Worm (Caenorhabditis elegans) whole organism, L4/young adult: ENCODE results near the gene madf-9.
A peak's percentile ranks its signal among the peaks of the same experiment; 100 is the strongest.

Source experiments
- W03F9.2 ChIP-seq: fragments of 150-350 bp; optimal IDR thresholded peaks from 2 replicates; lab custom pipeline; 2014; ENCODE audit warnings: missing biosample characterization, missing genetic modification characterization
- dao-5 ChIP-seq: sonication (generic microtip); optimal IDR thresholded peaks from 2 replicates; lab custom pipeline; 2016; ENCODE audit warnings: missing genotype, missing genetic modification characterization, moderate library complexity, missing compliant biosample characterization
- him-1 ChIP-seq: sonication (generic microtip); optimal IDR thresholded peaks from 2 replicates; lab custom pipeline; 2016; ENCODE audit warnings: missing genotype, missing genetic modification reagents, missing genetic modification characterization, missing compliant biosample characterization

madf-9 gene

DNA sequence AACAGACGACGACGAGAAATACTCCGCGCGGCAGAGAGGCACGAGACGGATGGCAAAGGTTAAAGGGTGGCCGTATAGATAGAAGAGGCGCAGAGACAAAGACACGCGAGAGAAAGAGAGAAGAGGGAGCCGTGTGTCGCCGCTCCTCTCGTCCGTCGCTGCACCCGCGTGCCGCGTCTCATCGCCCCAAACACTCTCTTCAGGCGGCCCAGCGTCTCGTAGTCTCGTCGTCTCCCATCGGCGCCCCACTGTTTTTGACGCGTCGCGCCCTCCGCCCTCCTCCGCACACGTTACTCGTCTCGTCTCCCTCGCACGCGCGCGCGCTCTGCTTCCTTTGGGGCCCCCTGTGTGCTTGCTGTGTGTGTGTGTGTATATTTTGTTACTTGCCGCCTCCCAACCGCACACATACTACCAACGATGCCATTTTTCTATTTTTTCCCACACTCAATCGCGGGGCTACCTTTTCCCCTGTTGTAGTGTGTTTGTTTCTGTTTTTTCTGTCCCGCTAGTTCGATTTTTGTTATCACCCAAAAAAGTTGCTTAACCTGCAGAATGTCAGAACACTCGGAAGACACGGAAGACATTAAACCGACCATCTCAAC is at the start of gene madf-9:
Gene madf-9, plus strand, starts transcription at position 552 of the 602 bp plus-strand sequence.
- TF ChIP-seq dao-5 (tag; lab: Kevin White, UChicago) (peak; percentile 70), him-1 (tag; lab: Kevin White, UChicago) (peak; percentile 18), W03F9.2 (tag; lab: Kevin White, UChicago) (no peak)

DNA sequence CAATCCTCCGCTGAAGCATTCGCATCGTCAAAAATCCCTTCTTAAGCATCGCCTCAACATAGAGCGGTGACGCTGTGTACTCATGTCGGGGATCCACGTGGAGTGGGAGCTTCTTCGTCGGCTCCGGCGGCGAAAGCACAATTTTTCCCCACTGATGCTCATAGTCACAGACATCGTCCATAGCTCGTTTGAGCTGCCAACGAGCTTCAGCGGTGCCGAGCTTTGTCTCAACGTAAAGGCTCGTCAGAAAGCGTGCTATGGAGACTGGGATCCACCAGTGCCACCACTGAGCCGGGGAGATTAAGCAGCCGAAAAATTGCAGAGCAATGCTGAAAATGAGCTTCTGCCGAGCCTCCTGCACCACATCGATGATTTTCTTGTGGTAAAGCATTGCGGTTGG is 46.1 kb upstream of the madf-9 start:
- TF ChIP-seq W03F9.2 (tag; lab: Kevin White, UChicago) (no peak), dao-5 (tag; lab: Kevin White, UChicago) (no peak), him-1 (tag; lab: Kevin White, UChicago) (no peak)

DNA sequence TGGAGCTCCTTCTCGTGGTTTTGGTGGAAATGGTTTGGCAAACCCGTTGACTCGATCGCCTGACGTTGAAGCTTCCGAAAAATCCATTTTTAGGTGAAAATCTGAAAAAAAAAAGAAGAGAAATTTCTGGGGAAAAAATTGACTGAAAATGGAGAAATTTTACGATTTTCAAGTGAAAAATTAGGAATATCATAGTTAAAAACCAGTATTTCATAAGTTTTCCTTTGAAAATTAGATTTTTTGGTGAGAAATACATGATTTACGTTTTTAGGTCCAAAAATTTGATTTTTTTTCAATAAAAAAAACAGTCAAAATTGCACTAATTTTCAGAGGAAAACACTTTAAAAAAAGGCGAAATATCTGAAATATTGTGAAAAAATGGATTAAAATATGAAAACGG is 43.4 kb upstream of the madf-9 start, which contains the start of gene taf-2:
Gene taf-2, minus strand, starts transcription at position 101 of the 400 bp plus-strand sequence.
- no peak for TF ChIP-seq dao-5 (tag; lab: Kevin White, UChicago)
- no peak for TF ChIP-seq him-1 (tag; lab: Kevin White, UChicago)
- no peak for TF ChIP-seq W03F9.2 (tag; lab: Kevin White, UChicago)

ce11 chrIV:3597356-3597755 is 39.5 kb upstream of the madf-9 start:
- TF ChIP-seq dao-5 (tag; lab: Kevin White, UChicago) (no peak), W03F9.2 (tag; lab: Kevin White, UChicago) (no peak), him-1 (tag; lab: Kevin White, UChicago) (no peak)

DNA sequence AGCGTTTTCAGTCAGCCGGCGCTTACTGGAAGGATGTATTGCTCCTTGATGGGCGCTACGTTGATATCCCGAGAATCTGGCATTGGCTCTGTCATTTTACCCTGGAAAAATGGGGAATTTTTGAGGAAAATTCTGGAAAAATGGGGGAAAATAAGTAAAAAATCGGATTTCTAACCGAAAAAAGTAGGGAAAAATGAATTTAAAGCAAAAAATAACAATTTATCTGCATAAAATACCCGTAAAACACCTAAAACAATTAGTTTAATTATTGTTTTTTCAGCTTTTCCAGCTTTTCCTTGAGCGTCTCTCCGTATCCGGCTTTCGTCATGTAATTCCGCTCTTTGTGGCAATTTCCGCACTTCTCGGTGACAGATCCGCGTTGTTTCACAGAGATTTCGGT is 38.4 kb upstream of the madf-9 start, which contains the start of gene Y37E11B.5:
Gene Y37E11B.5, minus strand, starts transcription at position 101 of the 400 bp plus-strand sequence.
- TF ChIP-seq dao-5 (tag; lab: Kevin White, UChicago) (no peak), him-1 (tag; lab: Kevin White, UChicago) (no peak), W03F9.2 (tag; lab: Kevin White, UChicago) (no peak)

- TF ChIP-seq dao-5 (tag; lab: Kevin White, UChicago) (no peak), W03F9.2 (tag; lab: Kevin White, UChicago) (no peak), him-1 (tag; lab: Kevin White, UChicago) (no peak)
Observed at ce11 chrIV:3599126-3599525, 37.8 kb upstream of the madf-9 start, which contains the start of gene Y37E11B.6. Y37E11B.6 (minus strand) TSS chrIV:3599306.

DNA sequence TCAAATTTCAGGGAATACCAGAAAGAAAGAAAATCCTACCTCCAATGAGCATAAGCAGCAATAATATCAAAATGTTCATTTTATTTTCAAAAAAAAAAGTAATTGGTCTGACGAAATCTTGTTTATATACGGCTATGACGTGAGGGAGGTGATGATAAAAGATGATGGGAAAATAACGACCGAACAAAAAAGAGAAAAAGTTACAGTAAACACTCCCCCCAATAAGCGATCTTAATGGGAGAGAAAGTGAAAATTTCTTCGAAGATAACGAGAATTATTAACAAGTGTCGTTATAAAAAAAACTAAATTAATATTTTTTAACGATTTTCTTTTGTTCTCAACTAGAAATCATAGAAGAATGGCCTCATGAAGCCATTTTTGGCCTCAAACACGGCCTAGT is 36.9 kb upstream of the madf-9 start, which contains the start of gene Y37E11B.7:
Gene Y37E11B.7, minus strand, starts transcription at position 207 of the 400 bp plus-strand sequence.
- TF ChIP-seq him-1 (tag; lab: Kevin White, UChicago), result no peak
- TF ChIP-seq dao-5 (tag; lab: Kevin White, UChicago), result no peak
- TF ChIP-seq W03F9.2 (tag; lab: Kevin White, UChicago), result no peak

DNA sequence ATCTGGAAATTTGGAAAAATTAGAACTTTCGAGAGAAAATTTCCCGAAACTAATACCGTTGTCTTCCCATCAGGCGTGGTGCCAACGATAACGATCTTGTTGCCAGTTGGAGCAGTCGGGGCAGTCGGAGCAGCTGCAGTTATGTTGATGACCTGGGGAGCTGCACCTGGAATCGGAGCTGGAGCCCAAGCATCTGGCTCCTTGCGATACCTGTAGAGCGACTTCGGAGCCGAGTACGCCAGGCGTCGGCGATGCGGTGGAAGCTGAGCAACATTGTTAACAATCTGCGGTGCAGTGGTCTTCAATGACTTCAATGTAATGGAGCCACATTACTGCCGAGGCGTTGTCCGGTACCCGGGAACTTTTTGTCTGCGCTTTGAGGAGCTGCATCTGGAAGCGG is 35.0 kb upstream of the madf-9 start:
- TF ChIP-seq W03F9.2 (tag; lab: Kevin White, UChicago) (no peak), dao-5 (tag; lab: Kevin White, UChicago) (no peak), him-1 (tag; lab: Kevin White, UChicago) (no peak)

- TF ChIP-seq him-1 (tag; lab: Kevin White, UChicago), result no peak
- no peak for TF ChIP-seq dao-5 (tag; lab: Kevin White, UChicago)
- TF ChIP-seq W03F9.2 (tag; lab: Kevin White, UChicago), result no peak
Observed at ce11 chrIV:3604104-3604503, 32.8 kb upstream of the madf-9 start.

- TF ChIP-seq dao-5 (tag; lab: Kevin White, UChicago), result no peak
- TF ChIP-seq him-1 (tag; lab: Kevin White, UChicago), result no peak
- TF ChIP-seq W03F9.2 (tag; lab: Kevin White, UChicago), result no peak
Observed at ce11 chrIV:3606285-3606834, 30.5 kb upstream of the madf-9 start, which contains the start of the genes Y37E11B.10 and kgb-2. Y37E11B.10 (minus strand) TSS chrIV:3606466. kgb-2 (plus strand) TSS chrIV:3606784.

DNA sequence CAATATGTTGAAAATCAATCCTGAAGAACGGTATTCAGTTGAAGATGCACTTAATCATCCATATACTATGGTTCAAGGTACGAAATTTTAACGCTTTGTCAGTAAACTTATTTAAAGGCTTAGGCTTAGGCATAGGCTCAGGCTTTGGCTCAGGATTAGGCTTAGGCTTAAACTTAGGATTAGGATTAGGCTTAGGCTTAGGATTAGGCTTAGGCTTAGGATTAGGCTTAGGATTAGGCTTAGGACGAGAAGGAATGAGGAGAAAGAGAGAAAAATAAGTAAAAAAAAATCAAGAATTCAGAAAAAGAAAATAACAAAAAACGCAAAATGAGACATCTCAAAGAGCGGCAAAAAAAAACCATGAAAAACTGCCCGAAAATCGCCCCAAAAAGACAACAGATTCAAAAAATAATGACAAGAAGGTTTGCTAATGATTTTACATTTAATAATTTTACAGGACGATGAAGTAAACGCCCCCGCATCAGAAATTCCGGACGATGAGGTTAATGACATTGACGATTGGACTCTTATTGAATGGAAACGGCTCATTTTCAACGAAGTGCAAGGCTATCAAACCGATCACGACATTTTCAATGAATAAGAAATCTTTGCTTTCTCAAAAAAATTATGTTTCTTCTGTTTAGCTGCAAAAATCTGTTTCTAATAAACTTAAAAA is 28.2 kb upstream of the madf-9 start:
- no peak for TF ChIP-seq dao-5 (tag; lab: Kevin White, UChicago)
- TF ChIP-seq W03F9.2 (tag; lab: Kevin White, UChicago), result no peak
- no peak for TF ChIP-seq him-1 (tag; lab: Kevin White, UChicago)

- TF ChIP-seq dao-5 (tag; lab: Kevin White, UChicago) (no peak), him-1 (tag; lab: Kevin White, UChicago) (no peak), W03F9.2 (tag; lab: Kevin White, UChicago) (no peak)
Observed at ce11 chrIV:3610987-3611386, 25.9 kb upstream of the madf-9 start.

- TF ChIP-seq W03F9.2 (tag; lab: Kevin White, UChicago) (no peak), him-1 (tag; lab: Kevin White, UChicago) (no peak), dao-5 (tag; lab: Kevin White, UChicago) (no peak)
Observed at ce11 chrIV:3611845-3612244, 25.0 kb upstream of the madf-9 start.
